Fruit fly (Drosophila melanogaster) whole organism, embryonic: ENCODE measurements around the gene S6KL.
A peak's percentile ranks its signal among the peaks of the same experiment; 100 is the strongest.

ENCODE experiments used
- Adf1 ChIP-seq: fragments of 200-800 bp; sonication (Bioruptor generic); IDR thresholded peaks from 2 replicates; pipeline ENCODE4 v1.3.6; 2022; ENCODE audit warnings: missing biosample characterization, missing genetic modification characterization
- Atf3 ChIP-seq: fragments of 200-800 bp; sonication (Bioruptor generic); optimal IDR thresholded peaks from 3 replicates; lab custom pipeline; 2016; ENCODE audit warnings: missing biosample characterization, missing genetic modification characterization
- CG10147 ChIP-seq: fragments of 200-800 bp; sonication (Bioruptor generic); optimal IDR thresholded peaks from 2 replicates; lab custom pipeline; 2019; ENCODE audit warnings: missing biosample characterization, mild to moderate bottlenecking, missing genetic modification characterization, moderate library complexity
- CG10462 ChIP-seq: fragments of 200-800 bp; sonication (Bioruptor generic); optimal IDR thresholded peaks from 2 replicates; lab custom pipeline; 2016; ENCODE audit warnings: missing biosample characterization, missing genetic modification characterization
- CG10654 ChIP-seq: fragments of 200-800 bp; sonication (Bioruptor generic); optimal IDR thresholded peaks from 2 replicates; lab custom pipeline; 2016; ENCODE audit warnings: missing biosample characterization, missing genetic modification characterization
- CG11398 ChIP-seq: fragments of 200-800 bp; sonication (Bioruptor generic); optimal IDR thresholded peaks from 2 replicates; lab custom pipeline; 2016; ENCODE audit warnings: missing biosample characterization, missing genetic modification characterization
- CG12391 ChIP-seq: fragments of 200-800 bp; sonication (Bioruptor generic); optimal IDR thresholded peaks from 3 replicates; lab custom pipeline; 2018; ENCODE audit warnings: missing biosample characterization, mild to moderate bottlenecking, missing genetic modification characterization, moderate library complexity
- CG14667 ChIP-seq: fragments of 200-800 bp; sonication (Bioruptor generic); IDR thresholded peaks from 2 replicates; pipeline ENCODE4 v1.3.6; 2022; ENCODE audit warnings: missing biosample characterization, missing genetic modification characterization
- CG1602 ChIP-seq: fragments of 200-800 bp; sonication (Bioruptor generic); optimal IDR thresholded peaks from 3 replicates; lab custom pipeline; 2016; ENCODE audit warnings: missing biosample characterization, missing genetic modification characterization
- CG16779 ChIP-seq: fragments of 200-800 bp; sonication (Bioruptor generic); IDR thresholded peaks from 2 replicates; pipeline ENCODE4 v1.3.6; 2022; ENCODE audit warnings: missing biosample characterization, missing genetic modification characterization
- CG17829 ChIP-seq: fragments of 200-800 bp; optimal IDR thresholded peaks from 2 replicates; lab custom pipeline; 2019; ENCODE audit warnings: missing biosample characterization, mild to moderate bottlenecking, missing genetic modification characterization, moderate library complexity
- CG18262 ChIP-seq: fragments of 200-800 bp; optimal IDR thresholded peaks from 3 replicates; lab custom pipeline; 2019; ENCODE audit warnings: missing biosample characterization, mild to moderate bottlenecking, missing genetic modification characterization, moderate library complexity
- CG3281 ChIP-seq: fragments of 200-800 bp; sonication (Bioruptor generic); optimal IDR thresholded peaks from 3 replicates; lab custom pipeline; 2017; ENCODE audit warnings: missing biosample characterization, mild to moderate bottlenecking, missing genetic modification characterization
- CG34422 ChIP-seq: fragments of 200-800 bp; sonication (Bioruptor generic); IDR thresholded peaks from 3 replicates; pipeline ENCODE4 v1.3.6; 2022; ENCODE audit warnings: missing biosample characterization, missing genetic modification characterization
- CG4404 ChIP-seq: fragments of 200-800 bp; sonication (Bioruptor generic); IDR thresholded peaks from 2 replicates; pipeline ENCODE4 v1.3.6; 2022; ENCODE audit warnings: missing biosample characterization, missing genetic modification characterization
- CG4707 ChIP-seq: fragments of 200-800 bp; sonication (Bioruptor generic); optimal IDR thresholded peaks from 2 replicates; lab custom pipeline; 2018; ENCODE audit warnings: missing biosample characterization, mild to moderate bottlenecking, missing genetic modification characterization, moderate library complexity
- CG6689 ChIP-seq: fragments of 200-800 bp; sonication (Bioruptor generic); IDR thresholded peaks from 2 replicates; pipeline ENCODE4 v1.3.6; 2022; ENCODE audit warnings: missing biosample characterization, missing genetic modification characterization
- CG8388 ChIP-seq: fragments of 200-800 bp; sonication (Bioruptor generic); optimal IDR thresholded peaks from 2 replicates; lab custom pipeline; 2019; ENCODE audit warnings: missing biosample characterization, mild to moderate bottlenecking, missing genetic modification characterization, moderate library complexity
- CG9817 ChIP-seq: fragments of 200-800 bp; sonication (Bioruptor generic); optimal IDR thresholded peaks from 2 replicates; lab custom pipeline; 2018; ENCODE audit warnings: missing biosample characterization, mild to moderate bottlenecking, missing genetic modification characterization, moderate library complexity
- Camta ChIP-seq: fragments of 200-800 bp; sonication (Bioruptor generic); optimal IDR thresholded peaks from 2 replicates; lab custom pipeline; 2016; ENCODE audit warnings: missing biosample characterization, missing genetic modification characterization
- Deaf1 ChIP-seq: fragments of 200-800 bp; optimal IDR thresholded peaks from 3 replicates; lab custom pipeline; 2019; ENCODE audit warnings: missing biosample characterization, mild to moderate bottlenecking, missing genetic modification characterization, moderate library complexity
- Dref ChIP-seq: fragments of 200-800 bp; sonication (Bioruptor generic); IDR thresholded peaks from 2 replicates; pipeline ENCODE4 v1.3.6; 2022; ENCODE audit warnings: missing biosample characterization, missing genetic modification characterization
- Gug ChIP-seq: fragments of 200-800 bp; sonication (Bioruptor generic); IDR thresholded peaks from 4 replicates; pipeline ENCODE4 v1.3.6; 2022; ENCODE audit warnings: missing biosample characterization, missing genetic modification characterization
- HLH4C ChIP-seq: fragments of 200-800 bp; sonication (Bioruptor generic); IDR thresholded peaks from 3 replicates; pipeline ENCODE4 v1.3.6; 2022; ENCODE audit warnings: missing biosample characterization, missing genetic modification characterization; ENCODE audit not compliant: partially characterized antibody
- Hr51 ChIP-seq, 2 experiments: fragments of 200-800 bp; sonication (Bioruptor generic); optimal IDR thresholded peaks; 2 replicates in 1 of 2; 3 replicates in 1 of 2; lab custom pipeline; 2016 to 2018; ENCODE audit warnings: missing biosample characterization in 2 of 2, missing genetic modification characterization in 2 of 2, mild to moderate bottlenecking in 1 of 2, moderate library complexity in 1 of 2
- NC2β ChIP-seq: fragments of 200-800 bp; sonication (Bioruptor generic); optimal IDR thresholded peaks from 2 replicates; lab custom pipeline; 2016; ENCODE audit warnings: missing biosample characterization, missing genetic modification characterization
- NFAT ChIP-seq: fragments of 200-800 bp; sonication (Bioruptor generic); IDR thresholded peaks from 2 replicates; pipeline ENCODE4 v1.3.6; 2022; ENCODE audit warnings: missing biosample characterization, missing genetic modification characterization
- Ptx1 ChIP-seq: fragments of 200-800 bp; sonication (Bioruptor generic); IDR thresholded peaks from 2 replicates; pipeline ENCODE4 v1.3.6; 2022; ENCODE audit warnings: missing biosample characterization, missing genetic modification characterization
- Side ChIP-seq: fragments of 200-800 bp; sonication (Bioruptor generic); optimal IDR thresholded peaks from 2 replicates; lab custom pipeline; 2016; ENCODE audit warnings: missing biosample characterization, missing genetic modification characterization
- Sox100B ChIP-seq: fragments of 200-800 bp; sonication (Bioruptor generic); optimal IDR thresholded peaks from 3 replicates; lab custom pipeline; 2018; ENCODE audit warnings: missing biosample characterization, mild to moderate bottlenecking, missing genetic modification characterization
- abd-A ChIP-seq: fragments of 200-800 bp; sonication (Bioruptor generic); optimal IDR thresholded peaks from 3 replicates; lab custom pipeline; 2019; ENCODE audit warnings: missing biosample characterization, mild to moderate bottlenecking, missing genetic modification characterization, moderate library complexity
- ara ChIP-seq: fragments of 200-800 bp; sonication (Bioruptor generic); IDR thresholded peaks from 2 replicates; pipeline ENCODE4 v1.3.6; 2022; ENCODE audit warnings: missing biosample characterization, missing genetic modification characterization
- bowl ChIP-seq: fragments of 200-800 bp; sonication (Bioruptor generic); IDR thresholded peaks from 2 replicates; pipeline ENCODE4 v1.3.6; 2022; ENCODE audit warnings: missing biosample characterization, missing genetic modification characterization
- chm ChIP-seq: fragments of 200-800 bp; sonication (Bioruptor generic); IDR thresholded peaks from 2 replicates; pipeline ENCODE4 v1.3.6; 2022; ENCODE audit warnings: missing biosample characterization, missing genetic modification characterization
- cwo ChIP-seq: fragments of 200-800 bp; sonication (Bioruptor generic); optimal IDR thresholded peaks from 3 replicates; lab custom pipeline; 2017; ENCODE audit warnings: missing biosample characterization, missing genetic modification characterization, mild to moderate bottlenecking, moderate library complexity, missing genetic modification reagents
- ems ChIP-seq: fragments of 200-800 bp; sonication (Bioruptor generic); optimal IDR thresholded peaks from 3 replicates; lab custom pipeline; 2016; ENCODE audit warnings: missing biosample characterization, missing genetic modification characterization
- gcm2 ChIP-seq: fragments of 200-800 bp; sonication (Bioruptor generic); optimal IDR thresholded peaks from 2 replicates; lab custom pipeline; 2016; ENCODE audit warnings: missing biosample characterization, missing genetic modification characterization
- ind ChIP-seq: fragments of 200-800 bp; sonication (Bioruptor generic); optimal IDR thresholded peaks from 3 replicates; lab custom pipeline; 2016; ENCODE audit warnings: missing biosample characterization, missing genetic modification characterization
- inv ChIP-seq: fragments of 200-800 bp; sonication (Bioruptor generic); IDR thresholded peaks from 2 replicates; pipeline ENCODE4 v1.3.6; 2022; ENCODE audit warnings: missing biosample characterization, missing genetic modification characterization; ENCODE audit not compliant: partially characterized antibody
- lmd ChIP-seq: fragments of 200-800 bp; sonication (Bioruptor generic); IDR thresholded peaks from 2 replicates; pipeline ENCODE4 v1.3.6; 2022; ENCODE audit warnings: missing biosample characterization, missing genetic modification characterization
- maf-S ChIP-seq: fragments of 200-800 bp; sonication (Bioruptor generic); optimal IDR thresholded peaks from 2 replicates; lab custom pipeline; 2016; ENCODE audit warnings: missing biosample characterization, missing genetic modification characterization
- onecut ChIP-seq: fragments of 200-800 bp; sonication (Bioruptor generic); IDR thresholded peaks from 2 replicates; pipeline ENCODE4 v1.3.6; 2022; ENCODE audit warnings: missing biosample characterization, missing genetic modification characterization
- ranshi ChIP-seq: fragments of 200-800 bp; sonication (Bioruptor generic); IDR thresholded peaks from 2 replicates; pipeline ENCODE4 v1.3.6; 2022; ENCODE audit warnings: missing biosample characterization, missing genetic modification characterization
- schlank ChIP-seq: fragments of 200-800 bp; sonication (Bioruptor generic); optimal IDR thresholded peaks from 2 replicates; lab custom pipeline; 2018; ENCODE audit warnings: missing biosample characterization, mild to moderate bottlenecking, missing genetic modification characterization
- sens-2 ChIP-seq: fragments of 200-800 bp; sonication (Bioruptor generic); IDR thresholded peaks from 2 replicates; pipeline ENCODE4 v1.3.6; 2022; ENCODE audit warnings: missing biosample characterization, missing genetic modification characterization
- slbo ChIP-seq: fragments of 200-800 bp; sonication (Bioruptor generic); IDR thresholded peaks from 2 replicates; pipeline ENCODE4 v1.3.6; 2022; ENCODE audit warnings: missing biosample characterization, missing genetic modification characterization
- ttk ChIP-seq: fragments of 200-800 bp; sonication (Bioruptor generic); IDR thresholded peaks from 2 replicates; pipeline ENCODE4 v2.1.2; 2022; ENCODE audit warnings: missing biosample characterization, missing genetic modification characterization
- z ChIP-seq: fragments of 200-800 bp; sonication (Bioruptor generic); IDR thresholded peaks from 3 replicates; pipeline ENCODE4 v1.3.6; 2022; ENCODE audit warnings: missing biosample characterization, missing genetic modification characterization

S6KL gene

DNA sequence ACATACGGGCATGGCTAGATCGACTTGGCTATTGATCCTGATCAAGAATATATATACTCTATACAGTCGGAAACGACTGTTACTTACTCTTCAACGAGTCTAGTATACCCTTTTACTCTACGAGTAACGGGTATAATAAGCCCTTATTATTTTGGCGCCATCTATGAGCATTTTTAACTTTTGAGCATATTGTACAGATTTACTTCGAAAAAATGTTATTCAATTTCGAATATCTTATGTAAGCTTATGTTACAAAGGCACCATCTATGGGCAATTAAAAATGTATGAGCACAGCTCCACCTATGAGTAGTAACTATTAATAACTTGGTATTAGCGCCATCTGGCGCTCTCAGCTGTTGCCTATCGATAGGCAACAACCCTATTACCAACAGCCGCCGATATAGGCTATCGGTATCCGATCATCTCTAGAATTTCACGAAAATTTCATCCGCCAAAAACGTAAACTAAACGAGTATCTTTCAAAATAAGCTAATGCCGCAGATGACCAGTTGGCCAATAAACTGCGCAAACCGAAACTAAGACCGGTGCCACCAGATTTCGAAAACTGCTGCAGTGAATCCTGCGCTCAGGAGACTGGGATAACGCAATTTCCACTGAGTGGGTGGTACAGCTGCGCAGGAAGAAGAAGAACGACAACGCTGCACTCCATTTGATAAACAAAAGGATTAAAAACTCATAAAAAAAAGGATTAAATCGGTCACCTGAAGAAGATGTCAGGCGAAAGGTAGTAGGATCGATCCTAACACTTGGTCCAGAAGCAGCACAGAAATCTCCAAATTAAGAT, 55.2 kb downstream of the S6KL start, which contains the start of gene htk (continued):
- peak; percentile 22 for TF ChIP-seq CG10147
- no peak for TF ChIP-seq schlank (tag; lab: Kevin White, UChicago)
- peak; percentile 52 for TF ChIP-seq CG9817 (tag; lab: Kevin White, UChicago)
- peak; percentile 43 for TF ChIP-seq CG18262 (tag; lab: Kevin White, UChicago)
- TF ChIP-seq chm (GFP tag; lab: Robert Waterston, UW): peak; percentile 81
- peak; percentile 86 for TF ChIP-seq HLH4C (GFP tag; lab: Robert Waterston, UW)
- TF ChIP-seq NFAT (GFP tag; lab: Robert Waterston, UW): peak; percentile 86
- TF ChIP-seq CG8388 (GFP tag; lab: Kevin White, UChicago): no peak
- peak; percentile 45 for TF ChIP-seq Atf3 (GFP tag; lab: Kevin White, UChicago)
- peak; percentile 98 for TF ChIP-seq Dref (GFP tag; lab: Robert Waterston, UW)
- TF ChIP-seq CG10462: peak; percentile 12
- TF ChIP-seq Camta (GFP tag; lab: Kevin White, UChicago): peak; percentile 72
- TF ChIP-seq gcm2 (GFP tag; lab: Kevin White, UChicago): no peak
- no peak for TF ChIP-seq CG4404 (GFP tag; lab: Robert Waterston, UW)
- peak; percentile 78 for TF ChIP-seq NC2β (GFP tag; lab: Kevin White, UChicago)
- peak; percentile 0 for TF ChIP-seq CG3281 (GFP tag; lab: Kevin White, UChicago)

DNA sequence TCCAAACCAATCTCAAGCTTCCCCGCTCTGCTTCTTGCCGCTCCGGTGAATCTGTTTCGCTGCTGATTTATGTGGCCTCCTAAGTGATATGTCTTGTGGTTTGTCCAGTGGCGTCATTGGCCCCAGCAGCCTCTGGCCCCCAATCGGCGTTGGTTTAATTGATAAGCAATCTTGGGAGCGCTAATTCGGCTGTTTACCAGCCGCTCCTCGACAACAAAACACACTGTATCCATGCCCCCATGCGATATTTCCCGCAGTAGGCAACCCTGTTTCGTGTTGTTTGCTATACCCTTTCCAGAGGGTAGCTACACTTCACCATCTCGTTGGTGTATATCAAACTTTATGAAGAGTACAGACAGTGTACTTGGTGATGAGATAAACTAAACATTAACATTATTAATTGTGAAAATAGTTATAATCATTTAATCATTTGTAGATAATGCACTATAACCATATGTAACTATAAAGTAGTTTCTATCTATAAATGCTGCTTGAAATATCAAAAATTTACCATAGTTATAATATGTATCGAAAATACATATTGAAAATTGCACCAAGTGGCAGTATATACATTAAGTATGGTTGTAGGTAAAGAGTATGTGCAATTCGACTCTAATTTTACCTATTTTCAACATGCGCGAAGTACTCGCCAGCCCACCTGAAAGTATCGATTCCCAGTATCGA, 60.2 kb downstream of the S6KL start, which contains the start of gene shop:
TSS of gene shop (minus strand) at position 229 of the 684 bp plus-strand sequence.
- TF ChIP-seq onecut (GFP tag; lab: Robert Waterston, UW): peak; percentile 60
- TF ChIP-seq Gug (GFP tag; lab: Robert Waterston, UW): peak; percentile 76
- TF ChIP-seq ttk (GFP tag; lab: Robert Waterston, UW): peak; percentile 67
- peak; percentile 70 for TF ChIP-seq CG10654 (GFP tag; lab: Kevin White, UChicago)
- TF ChIP-seq CG4707: peak; percentile 64
- peak; percentile 57 for TF ChIP-seq ara (GFP tag; lab: Robert Waterston, UW)
- TF ChIP-seq cwo (GFP tag; lab: Kevin White, UChicago): peak; percentile 82
- TF ChIP-seq z (GFP tag; lab: Robert Waterston, UW): no peak
- TF ChIP-seq CG1602 (GFP tag; lab: Kevin White, UChicago): peak; percentile 82
- peak; percentile 88 for TF ChIP-seq ind (GFP tag; lab: Kevin White, UChicago)
- peak; percentile 84 for TF ChIP-seq lmd
- peak; percentile 68 for TF ChIP-seq Deaf1 (tag; lab: Kevin White, UChicago)
- TF ChIP-seq CG34422 (GFP tag; lab: Robert Waterston, UW): peak; percentile 96
- peak; percentile 68 for TF ChIP-seq ems (GFP tag; lab: Kevin White, UChicago)
- TF ChIP-seq CG12391 (tag; lab: Kevin White, UChicago): peak; percentile 90
- TF ChIP-seq Ptx1 (GFP tag; lab: Robert Waterston, UW): peak; percentile 80
- peak; percentile 66 for TF ChIP-seq maf-S
- peak; percentile 36; the same call in 1 of the 2 replicates for TF ChIP-seq inv (GFP tag; lab: Robert Waterston, UW)
- TF ChIP-seq ranshi (GFP tag; lab: Robert Waterston, UW): peak; percentile 54; the same call in 1 of the 2 replicates
- TF ChIP-seq CG11398: peak; percentile 13
- no peak for TF ChIP-seq CG16779 (GFP tag; lab: Robert Waterston, UW)
- TF ChIP-seq abd-A (tag; lab: Kevin White, UChicago): no peak
- TF ChIP-seq Hr51 (GFP tag; optimal IDR thresholded peaks at IDR 0.05; lab: Kevin White, UChicago): peak; percentile 64 to 89
- peak; percentile 85 for TF ChIP-seq CG17829 (tag; lab: Kevin White, UChicago)
- peak; percentile 74 for TF ChIP-seq CG6689 (GFP tag; lab: Robert Waterston, UW)
- peak; percentile 20; the same call in 1 of the 2 replicates for TF ChIP-seq sens-2 (GFP tag; lab: Robert Waterston, UW)
- TF ChIP-seq Side (GFP tag; lab: Kevin White, UChicago): peak; percentile 45
- TF ChIP-seq CG14667: peak; percentile 63
- peak; percentile 92 for TF ChIP-seq Sox100B (GFP tag; lab: Kevin White, UChicago)
- TF ChIP-seq slbo (GFP tag; lab: Robert Waterston, UW): peak; percentile 86
- peak; percentile 41; the same call in 1 of the 2 replicates for TF ChIP-seq bowl
- TF ChIP-seq Adf1 (GFP tag; lab: Robert Waterston, UW): no peak
